Fruit fly (Drosophila melanogaster) whole organism, pupa: ENCODE data around the gene Ccdc58.

ENCODE experiments used
- CG10348 ChIP-seq: fragments of 200-800 bp; sonication (Bioruptor generic); IDR thresholded peaks from 2 replicates; pipeline ENCODE4 v1.3.6; 2022; ENCODE audit warnings: missing biosample characterization, missing genetic modification characterization
- CG12605 ChIP-seq: fragments of 200-800 bp; sonication (Bioruptor generic); IDR thresholded peaks from 2 replicates; pipeline ENCODE4 v1.3.6; 2022; ENCODE audit warnings: missing biosample characterization, missing genetic modification characterization
- CG13204 ChIP-seq: fragments of 200-800 bp; sonication (Bioruptor generic); optimal IDR thresholded peaks from 2 replicates; lab custom pipeline; 2018; ENCODE audit warnings: missing biosample characterization, mild to moderate bottlenecking, missing genetic modification characterization, moderate library complexity
- CG14655 ChIP-seq: fragments of 200-800 bp; sonication (Bioruptor generic); optimal IDR thresholded peaks from 3 replicates; lab custom pipeline; 2017; ENCODE audit warnings: mild to moderate bottlenecking, missing biosample characterization, missing genetic modification reagents, missing genetic modification characterization
- CG32121 ChIP-seq: fragments of 200-800 bp; sonication (Bioruptor generic); IDR thresholded peaks from 2 replicates; pipeline ENCODE4 v1.3.6; 2022; ENCODE audit warnings: missing biosample characterization, missing genetic modification characterization
- CG34367 ChIP-seq: fragments of 200-800 bp; sonication (Bioruptor generic); optimal IDR thresholded peaks from 2 replicates; lab custom pipeline; 2018; ENCODE audit warnings: missing biosample characterization, mild to moderate bottlenecking, missing genetic modification characterization
- CG8301 ChIP-seq: fragments of 200-800 bp; sonication (Bioruptor generic); optimal IDR thresholded peaks from 2 replicates; lab custom pipeline; 2018; ENCODE audit warnings: missing biosample characterization, mild to moderate bottlenecking, missing genetic modification characterization
- EcR ChIP-seq: fragments of 200-800 bp; sonication (Bioruptor generic); optimal IDR thresholded peaks from 3 replicates; lab custom pipeline; 2019; ENCODE audit warnings: missing biosample characterization, missing genetic modification characterization, mild to moderate bottlenecking, moderate library complexity, missing genetic modification reagents
- Pif1A ChIP-seq: fragments of 200-800 bp; sonication (Bioruptor generic); optimal IDR thresholded peaks from 3 replicates; lab custom pipeline; 2016; ENCODE audit warnings: missing biosample characterization, missing genetic modification characterization
- rn ChIP-seq: fragments of 200-800 bp; sonication (Bioruptor generic); IDR thresholded peaks from 2 replicates; pipeline ENCODE4 v1.3.6; 2022; ENCODE audit warnings: missing biosample characterization, missing genetic modification characterization

dm6 chr3L:19812491-19812890, 7.5 kb downstream of the Ccdc58 start:
- TF ChIP-seq CG8301 (no peak), CG34367 (tag; lab: Kevin White, UChicago) (no peak), CG10348 (GFP tag; lab: Robert Waterston, UW) (no peak), CG14655 (GFP tag; lab: Kevin White, UChicago) (no peak), CG32121 (GFP tag; lab: Robert Waterston, UW) (no peak), Pif1A (no peak), CG13204 (GFP tag; lab: Kevin White, UChicago) (no peak), CG12605 (GFP tag; lab: Robert Waterston, UW) (no peak), rn (GFP tag; lab: Robert Waterston, UW) (no peak), EcR (no peak)
